Worm (Caenorhabditis elegans): ENCODE measurements around the gene K04H4.5.

Gene K04H4.5

ce11 chrIII:9359060-9359459, at the start of gene K04H4.5:
K04H4.5 (plus strand) TSS chrIII:9359360.
- TF ChIP-seq elt-2 (tag; optimal IDR thresholded peaks at IDR 0.05) (no peak), mdl-1 (tag; optimal IDR thresholded peaks at IDR 0.05) (no peak), unc-62 (GFP tag; optimal IDR thresholded peaks at IDR 0.05) (no peak)

ce11 chrIII:9309840-9310239, 49.3 kb upstream of the K04H4.5 start:
- TF ChIP-seq nhr-43 (tag; optimal IDR thresholded peaks at IDR 0.05; ENCODE audit: poor library complexity, severe bottlenecking): no peak
- TF ChIP-seq nhr-11 (tag; optimal IDR thresholded peaks at IDR 0.05): peak; percentile 76
- TF ChIP-seq nfya-1 (tag; optimal IDR thresholded peaks at IDR 0.05; ENCODE audit: insufficient read depth): no peak
- TF ChIP-seq snpc-4 (tag; optimal IDR thresholded peaks at IDR 0.05): no peak

- TF ChIP-seq nhr-28 (tag; optimal IDR thresholded peaks at IDR 0.05) (no peak), lin-15B (tag; optimal IDR thresholded peaks at IDR 0.05) (no peak), ama-1 (optimal IDR thresholded peaks at IDR 0.05) (no peak), elt-2 (tag; optimal IDR thresholded peaks at IDR 0.05) (peak; percentile 51), nhr-77 (tag; optimal IDR thresholded peaks at IDR 0.05) (no peak), ceh-82 (tag; optimal IDR thresholded peaks at IDR 0.05) (no peak), nhr-11 (tag; optimal IDR thresholded peaks at IDR 0.05) (no peak)
These were observed 44.7 kb upstream of the K04H4.5 start, which contains the start of gene C40H1.8 for ce11 chrIII:9314476-9314875. C40H1.8 (plus strand) TSS chrIII:9314717.

- TF ChIP-seq pqm-1 (tag; optimal IDR thresholded peaks at IDR 0.05) (peak; percentile 24), nhr-67 (tag; optimal IDR thresholded peaks at IDR 0.05) (no peak), elt-2 (tag; optimal IDR thresholded peaks at IDR 0.05) (peak; percentile 67), sea-2 (GFP tag; optimal IDR thresholded peaks at IDR 0.05) (no peak), elt-1 (tag; optimal IDR thresholded peaks at IDR 0.05) (no peak), tbx-2 (tag; optimal IDR thresholded peaks at IDR 0.05) (no peak), fkh-10 (GFP tag; optimal IDR thresholded peaks at IDR 0.05) (no peak)
These were observed 44.0 kb upstream of the K04H4.5 start for ce11 chrIII:9315180-9315579.

- TF ChIP-seq tbx-2 (tag; optimal IDR thresholded peaks at IDR 0.05) (no peak), elt-2 (tag; optimal IDR thresholded peaks at IDR 0.05) (peak; percentile 70), lin-15B (tag; optimal IDR thresholded peaks at IDR 0.05) (no peak), pqm-1 (tag; optimal IDR thresholded peaks at IDR 0.05) (no peak), pha-4 (tag; optimal IDR thresholded peaks at IDR 0.05) (no peak)
These were observed 41.6 kb upstream of the K04H4.5 start for ce11 chrIII:9317601-9318000.

ce11 chrIII:9319641-9320040, 39.5 kb upstream of the K04H4.5 start, which contains the start of gene C40H1.9:
C40H1.9 (plus strand) TSS chrIII:9319941.
- TF ChIP-seq unc-62 (GFP tag; optimal IDR thresholded peaks at IDR 0.05) (no peak), pha-4 (tag; optimal IDR thresholded peaks at IDR 0.05) (peak; percentile 16)

- TF ChIP-seq ztf-11 (tag; optimal IDR thresholded peaks at IDR 0.05): no peak
- TF ChIP-seq R02D3.7 (tag; optimal IDR thresholded peaks at IDR 0.05): no peak
- TF ChIP-seq ceh-16 (tag; optimal IDR thresholded peaks at IDR 0.05): no peak
- TF ChIP-seq nhr-28 (tag; optimal IDR thresholded peaks at IDR 0.05): no peak
- no peak for TF ChIP-seq nhr-67 (tag; optimal IDR thresholded peaks at IDR 0.05)
- TF ChIP-seq nhr-11 (tag; optimal IDR thresholded peaks at IDR 0.05): no peak
- no peak for TF ChIP-seq jun-1 (tag; optimal IDR thresholded peaks at IDR 0.05)
- TF ChIP-seq daf-12 (tag; optimal IDR thresholded peaks at IDR 0.05): no peak
- no peak for TF ChIP-seq nhr-12 (tag; optimal IDR thresholded peaks at IDR 0.05)
- no peak for TF ChIP-seq unc-62 (GFP tag; optimal IDR thresholded peaks at IDR 0.05)
- TF ChIP-seq ceh-82 (tag; optimal IDR thresholded peaks at IDR 0.05): no peak
- no peak for TF ChIP-seq elt-2 (tag; optimal IDR thresholded peaks at IDR 0.05)
- no peak for TF ChIP-seq egl-5 (tag; optimal IDR thresholded peaks at IDR 0.05)
- no peak for TF ChIP-seq pha-4 (tag; optimal IDR thresholded peaks at IDR 0.05)
- TF ChIP-seq lin-39 (tag; optimal IDR thresholded peaks at IDR 0.05): no peak
- no peak for TF ChIP-seq nhr-77 (tag; optimal IDR thresholded peaks at IDR 0.05)
- TF ChIP-seq nhr-237 (tag; optimal IDR thresholded peaks at IDR 0.05): no peak
These were observed 37.1 kb upstream of the K04H4.5 start, which contains the start of gene cpb-1 for ce11 chrIII:9322010-9322409. cpb-1 (plus strand) TSS chrIII:9322310.

- TF ChIP-seq ceh-16 (tag; optimal IDR thresholded peaks at IDR 0.05) (no peak), fkh-2 (tag; optimal IDR thresholded peaks at IDR 0.05) (no peak), hmg-11 (tag; optimal IDR thresholded peaks at IDR 0.05) (no peak), zag-1 (tag; optimal IDR thresholded peaks at IDR 0.05) (no peak), elt-2 (tag; optimal IDR thresholded peaks at IDR 0.05) (peak; percentile 34)
These were observed 34.4 kb upstream of the K04H4.5 start, which contains the start of gene C40H1.7 for ce11 chrIII:9324724-9325123. C40H1.7 (plus strand) TSS chrIII:9325024.

Measured in whole organism, L3 larva.